Worm (Caenorhabditis elegans): ENCODE results near the gene ins-34.

DNA sequence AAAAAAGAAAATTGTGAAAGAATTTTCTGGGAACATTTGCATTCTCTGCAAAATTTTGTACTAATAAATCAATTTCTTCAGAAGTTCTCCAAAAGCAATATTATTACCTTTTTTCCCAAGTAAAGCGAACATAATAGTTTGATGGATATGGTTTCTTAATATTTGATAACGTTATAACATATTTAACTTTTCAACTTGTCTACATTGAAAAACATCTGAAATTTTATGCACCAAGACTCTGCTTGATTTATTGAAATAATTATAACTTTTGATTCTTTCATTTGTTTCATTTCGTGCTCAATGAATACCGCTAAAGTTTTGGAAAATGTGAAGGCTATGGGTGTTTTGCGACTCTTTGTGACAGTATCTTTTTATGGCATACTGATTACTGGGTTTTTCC lies 30.7 kb downstream of the ins-34 start, which contains the start of gene srz-31:
- TF ChIP-seq lin-15B (tag; optimal IDR thresholded peaks at IDR 0.05) (no peak), dpl-1 (GFP tag; optimal IDR thresholded peaks at IDR 0.05) (no peak), hlh-30 (tag; optimal IDR thresholded peaks at IDR 0.05; ENCODE audit: insufficient read depth) (no peak), fkh-10 (GFP tag; optimal IDR thresholded peaks at IDR 0.05) (no peak), ceh-82 (tag; optimal IDR thresholded peaks at IDR 0.05) (no peak)
